Worm (Caenorhabditis elegans) whole organism, late embryonic: Measurements from ENCODE around the gene rrp-1.

Experiments
- F13H6.1 ChIP-seq: sonication (generic microtip); optimal IDR thresholded peaks from 2 replicates; lab custom pipeline; 2016; ENCODE audit warnings: missing genetic modification characterization, missing compliant biosample characterization
- hlh-6 ChIP-seq: sonication (generic microtip); optimal IDR thresholded peaks from 2 replicates; lab custom pipeline; 2016; ENCODE audit warnings: missing genotype, missing genetic modification characterization, missing compliant biosample characterization
- lin-11 ChIP-seq: fragments of 200-800 bp; sonication (Bioruptor generic); optimal IDR thresholded peaks from 2 replicates; lab custom pipeline; 2018; ENCODE audit warnings: mild to moderate bottlenecking, missing genetic modification characterization, missing compliant biosample characterization
- nhr-11 ChIP-seq: fragments of 150-350 bp; optimal IDR thresholded peaks from 2 replicates; lab custom pipeline; 2014; ENCODE audit warnings: missing biosample characterization, missing genetic modification characterization
- unc-55 ChIP-seq: sonication (generic microtip); optimal IDR thresholded peaks from 2 replicates; lab custom pipeline; 2017; ENCODE audit warnings: missing biosample characterization, missing genetic modification reagents, missing genetic modification characterization

ce11 chrIV:10006792-10007191 is 24.7 kb upstream of the rrp-1 start, which contains the start of gene C47E12.13:
- TF ChIP-seq nhr-11 (tag; lab: Kevin White, UChicago) (no peak), F13H6.1 (tag; lab: Kevin White, UChicago) (no peak), unc-55 (GFP tag; lab: Kevin White, UChicago) (no peak), hlh-6 (tag; lab: Kevin White, UChicago) (no peak), lin-11 (no peak)
